Worm (Caenorhabditis elegans): ENCODE results near the gene coa-4.
"Not testable (repeated sequence)": the region's sequence is repeated elsewhere in the genome, so short reads cannot be mapped to it uniquely, and the experiment has no call there.

Gene coa-4

ce11 chrIV:9316068-9316681, 19.2 kb downstream of the coa-4 start, which contains the start of the genes F49C12.9 and rpn-7 (continued):
- no peak for TF ChIP-seq nhr-41 (GFP tag; IDR thresholded peaks at IDR 0.05)
- TF ChIP-seq set-16 (GFP tag; IDR thresholded peaks at IDR 0.05), result no peak
- TF ChIP-seq sdz-12 (GFP tag; optimal IDR thresholded peaks at IDR 0.05), result no peak
- peak in 1 of 2 experiments; percentile 9 for TF ChIP-seq mdl-1 (tag; optimal IDR thresholded peaks at IDR 0.05)
- no peak for TF ChIP-seq zag-1 (tag; optimal IDR thresholded peaks at IDR 0.05)

ce11 chrIV:9312827-9313226, 22.6 kb downstream of the coa-4 start, which contains the start of gene F49C12.7:
F49C12.7 (minus strand) TSS chrIV:9312927.
- not testable (repeated sequence) for TF ChIP-seq D1046.2 (GFP tag; IDR thresholded peaks at IDR 0.05); F26F4.8 (GFP tag; conservative IDR thresholded peaks at IDR 0.05); ceh-44 (GFP tag; IDR thresholded peaks at IDR 0.05)

ce11 chrIV:9310935-9311566, 24.4 kb downstream of the coa-4 start:
- no peak for TF ChIP-seq ama-1 (optimal IDR thresholded peaks at IDR 0.05)
- no peak for TF ChIP-seq nhr-102 (tag; optimal IDR thresholded peaks at IDR 0.05)
- TF ChIP-seq nhr-76 (tag; optimal IDR thresholded peaks at IDR 0.05), result no peak
- no peak for TF ChIP-seq pha-4 (GFP tag; IDR thresholded peaks at IDR 0.05)
- no peak for TF ChIP-seq pha-4 (tag; optimal IDR thresholded peaks at IDR 0.05)
- TF ChIP-seq spr-1 (tag; optimal IDR thresholded peaks at IDR 0.05), result no peak
- TF ChIP-seq pqm-1 (tag; optimal IDR thresholded peaks at IDR 0.05), result peak; percentile 44
- TF ChIP-seq ceh-82 (tag; optimal IDR thresholded peaks at IDR 0.05), result no peak
- no peak for TF ChIP-seq Y105C5A.15 (GFP tag; IDR thresholded peaks at IDR 0.05)
- no peak for TF ChIP-seq F26F4.8 (GFP tag; conservative IDR thresholded peaks at IDR 0.05)
- peak; percentile 57 for TF ChIP-seq hlh-11 (tag; optimal IDR thresholded peaks at IDR 0.05)
- TF ChIP-seq dmd-6 (GFP tag; IDR thresholded peaks at IDR 0.05), result no peak; the same call in none of the 2 replicates
- no peak for TF ChIP-seq snpc-1.2 (GFP tag; IDR thresholded peaks at IDR 0.05)
- TF ChIP-seq lin-13 (GFP tag; optimal IDR thresholded peaks at IDR 0.05), result no peak
- no peak for TF ChIP-seq snpc-4 (tag; optimal IDR thresholded peaks at IDR 0.05)
- TF ChIP-seq D1046.2 (GFP tag; IDR thresholded peaks at IDR 0.05), result no peak
- no peak for TF ChIP-seq attf-4 (tag; optimal IDR thresholded peaks at IDR 0.05)
- TF ChIP-seq fos-1 (tag; optimal IDR thresholded peaks at IDR 0.05), result no peak
- no peak for TF ChIP-seq zfp-3 (GFP tag; conservative IDR thresholded peaks at IDR 0.05)
- TF ChIP-seq lir-3 (tag; optimal IDR thresholded peaks at IDR 0.05), result no peak
- TF ChIP-seq hlh-30 (tag; optimal IDR thresholded peaks at IDR 0.05; ENCODE audit: insufficient read depth), result no peak
- no peak for TF ChIP-seq ZK337.2 (GFP tag; IDR thresholded peaks at IDR 0.05)
- no peak for TF ChIP-seq dmd-8 (GFP tag; IDR thresholded peaks at IDR 0.05)
- no peak for TF ChIP-seq F44E2.7 (GFP tag; IDR thresholded peaks at IDR 0.05)
- no peak for TF ChIP-seq lin-15B (tag; optimal IDR thresholded peaks at IDR 0.05)
- no peak for TF ChIP-seq duxl-1 (tag; optimal IDR thresholded peaks at IDR 0.05; ENCODE audit: poor library complexity)
- no peak for TF ChIP-seq lim-7 (GFP tag; IDR thresholded peaks at IDR 0.05)
- TF ChIP-seq ceh-28 (tag; optimal IDR thresholded peaks at IDR 0.05), result no peak
- TF ChIP-seq ceh-44 (GFP tag; IDR thresholded peaks at IDR 0.05), result no peak
- TF ChIP-seq set-16 (GFP tag; IDR thresholded peaks at IDR 0.05), result no peak
- TF ChIP-seq cey-2 (tag; optimal IDR thresholded peaks at IDR 0.05; ENCODE audit: borderline replicate concordance, insufficient read depth), result no peak
- peak; percentile 20; the same call in 1 of the 2 replicates for TF ChIP-seq lin-1 (GFP tag; IDR thresholded peaks at IDR 0.05)
- TF ChIP-seq zfp-2 (tag; optimal IDR thresholded peaks at IDR 0.05), result no peak
- TF ChIP-seq vab-7 (GFP tag; IDR thresholded peaks at IDR 0.05), result no peak
- TF ChIP-seq nhr-11 (tag; optimal IDR thresholded peaks at IDR 0.05), result no peak
- no peak for TF ChIP-seq unc-62 (GFP tag; optimal IDR thresholded peaks at IDR 0.05 in 1 of 2)
- TF ChIP-seq unc-62 (tag; optimal IDR thresholded peaks at IDR 0.05), result no peak
- no peak for TF ChIP-seq R02D3.7 (tag; optimal IDR thresholded peaks at IDR 0.05)
- no peak for TF ChIP-seq nhr-10 (tag; optimal IDR thresholded peaks at IDR 0.05)
- no peak for TF ChIP-seq egl-27 (tag; optimal IDR thresholded peaks at IDR 0.05)
- TF ChIP-seq nhr-237 (tag; optimal IDR thresholded peaks at IDR 0.05), result no peak
- no peak for TF ChIP-seq ceh-32 (tag; optimal IDR thresholded peaks at IDR 0.05; ENCODE audit: poor library complexity)
- TF ChIP-seq aha-1 (tag), result peak; percentile 91

Data from whole organism, L4 larva.